Fruit fly (Drosophila melanogaster) whole organism, adult: ENCODE data around the gene CG31827.

Experiments used
- CG11617 ChIP-seq: fragments of 200-800 bp; sonication (Bioruptor generic); optimal IDR thresholded peaks from 2 replicates; lab custom pipeline; 2017; ENCODE audit warnings: mild to moderate bottlenecking, missing biosample characterization, missing genetic modification reagents, missing genetic modification characterization
- CG1620 ChIP-seq: fragments of 200-800 bp; sonication (Bioruptor generic); optimal IDR thresholded peaks from 2 replicates; lab custom pipeline; 2016; ENCODE audit warnings: missing biosample characterization, missing genetic modification characterization
- CG33017 ChIP-seq: fragments of 200-800 bp; sonication (Bioruptor generic); optimal IDR thresholded peaks from 2 replicates; lab custom pipeline; 2018; ENCODE audit warnings: missing biosample characterization, mild to moderate bottlenecking, missing genetic modification characterization, moderate library complexity
- CG7101 ChIP-seq: fragments of 200-800 bp; sonication (Bioruptor generic); optimal IDR thresholded peaks from 2 replicates; lab custom pipeline; 2018; ENCODE audit warnings: missing biosample characterization, mild to moderate bottlenecking, missing genetic modification characterization, moderate library complexity
- Clk ChIP-seq: fragments of 200-800 bp; sonication (Bioruptor generic); optimal IDR thresholded peaks from 2 replicates; lab custom pipeline; 2017; ENCODE audit warnings: missing biosample characterization, missing genetic modification characterization
- Hr96 ChIP-seq: fragments of 200-800 bp; sonication (Bioruptor generic); optimal IDR thresholded peaks from 2 replicates; lab custom pipeline; 2016; ENCODE audit warnings: missing biosample characterization, missing genetic modification characterization
- bab1 ChIP-seq: fragments of 200-800 bp; sonication (Bioruptor generic); optimal IDR thresholded peaks from 3 replicates; lab custom pipeline; 2019; ENCODE audit warnings: missing biosample characterization, mild to moderate bottlenecking, missing genetic modification characterization, moderate library complexity
- kay ChIP-seq: fragments of 200-800 bp; sonication (Bioruptor generic); peaks from one replicate; lab custom pipeline; 2016; ENCODE audit warnings: missing biosample characterization, missing genetic modification characterization, borderline replicate concordance
- pad ChIP-seq: fragments of 200-800 bp; sonication (Bioruptor generic); optimal IDR thresholded peaks from 3 replicates; lab custom pipeline; 2017; ENCODE audit warnings: missing biosample characterization, missing genetic modification characterization, mild to moderate bottlenecking, moderate library complexity, missing genetic modification reagents
- tj ChIP-seq: fragments of 200-800 bp; sonication (Bioruptor generic); optimal IDR thresholded peaks from 3 replicates; lab custom pipeline; 2017; ENCODE audit warnings: missing biosample characterization, mild to moderate bottlenecking, missing genetic modification characterization, moderate library complexity

dm6 chr2L:15747394-15748260 lies 42.7 kb downstream of the CG31827 start, which contains the start of gene CycE:
- TF ChIP-seq CG7101 (tag; lab: Kevin White, UChicago) (no peak), CG33017 (tag; lab: Kevin White, UChicago) (no peak), kay (no peak), pad (GFP tag; lab: Kevin White, UChicago) (no peak), Clk (no peak), tj (GFP tag; lab: Kevin White, UChicago) (no peak), CG11617 (GFP tag; lab: Kevin White, UChicago) (no peak), Hr96 (no peak), bab1 (GFP tag; lab: Kevin White, UChicago) (peak; percentile 0), CG1620 (GFP tag; lab: Kevin White, UChicago) (no peak)
